Fruit fly (Drosophila melanogaster): Measurements from ENCODE around the gene Aduk.
A peak's percentile ranks its signal among the peaks of the same experiment; 100 is the strongest.

Gene Aduk

DNA sequence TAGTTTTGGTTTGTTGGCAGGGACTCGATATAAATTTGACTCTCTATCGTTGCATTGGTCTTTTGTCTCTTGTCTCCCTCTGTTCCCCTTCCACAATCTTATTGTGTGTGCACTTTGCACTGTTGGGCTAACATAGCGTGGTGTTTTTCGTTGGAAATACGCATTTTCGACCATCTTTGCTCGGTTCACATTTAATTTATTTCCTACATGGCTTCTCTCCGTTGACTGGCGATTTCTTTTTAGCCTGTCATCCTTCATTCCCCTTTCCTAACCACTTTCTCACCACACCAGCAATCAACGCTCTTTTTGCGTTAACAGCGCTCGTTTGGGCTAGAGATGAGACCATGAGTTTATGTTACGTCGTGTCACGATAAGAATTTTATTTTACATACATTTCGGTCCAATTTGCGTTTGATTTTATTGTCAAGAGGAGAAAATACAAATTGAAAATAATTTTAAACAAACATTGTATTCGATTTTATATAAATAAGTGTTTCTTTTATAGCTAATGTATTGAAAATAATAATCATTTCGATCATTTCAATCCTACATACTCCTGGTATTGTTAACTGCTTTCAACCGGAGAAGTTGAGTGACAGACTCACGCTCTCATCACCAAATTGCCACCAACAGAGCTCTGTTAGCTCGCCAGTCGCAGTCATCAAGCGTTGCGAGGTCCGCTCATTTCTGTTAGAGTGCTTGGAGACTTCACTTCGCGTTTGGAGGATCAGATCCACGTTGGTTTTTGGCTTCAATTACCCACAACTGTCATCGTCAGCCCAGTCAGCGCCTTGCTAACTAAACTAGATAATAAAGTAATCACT lies 6.9 kb upstream of the Aduk start (continued):
- TF ChIP-seq zen (tag; optimal IDR thresholded peaks at IDR 0.05), result peak; percentile 69
- peak; percentile 95 for TF ChIP-seq CG13287 (GFP tag; IDR thresholded peaks at IDR 0.05; ENCODE audit: partially characterized antibody)
- peak; percentile 49; the same call in 1 of the 2 replicates for TF ChIP-seq nerfin-2 (GFP tag; IDR thresholded peaks at IDR 0.05; ENCODE audit: partially characterized antibody)
- TF ChIP-seq CG3726 (GFP tag; IDR thresholded peaks at IDR 0.05), result no peak
- peak; percentile 76 for TF ChIP-seq nmo (GFP tag; optimal IDR thresholded peaks at IDR 0.05)
- peak; percentile 79 for TF ChIP-seq CG4424 (GFP tag; optimal IDR thresholded peaks at IDR 0.05)
- TF ChIP-seq corto (GFP tag; optimal IDR thresholded peaks at IDR 0.05), result peak; percentile 89
- 0 out of 2 replicates have a peak, but pooled peaks have one; percentile 23 for TF ChIP-seq aop (GFP tag; IDR thresholded peaks at IDR 0.05)
- peak; percentile 55 for TF ChIP-seq CG31224 (GFP tag; IDR thresholded peaks at IDR 0.05)
- peak; percentile 51 for TF ChIP-seq Dad (GFP tag; optimal IDR thresholded peaks at IDR 0.05)
- TF ChIP-seq CG12104 (GFP tag; optimal IDR thresholded peaks at IDR 0.05), result peak; percentile 75
- no peak for TF ChIP-seq CG10321 (GFP tag; IDR thresholded peaks at IDR 0.05)
- TF ChIP-seq CG14965 (GFP tag; optimal IDR thresholded peaks at IDR 0.05; ENCODE audit: borderline replicate concordance), result no peak
- peak; percentile 77 for TF ChIP-seq CG7987 (GFP tag; optimal IDR thresholded peaks at IDR 0.05)
- no peak for TF ChIP-seq CG4360 (GFP tag; IDR thresholded peaks at IDR 0.05)
- peak; percentile 80 for TF ChIP-seq caup (GFP tag; optimal IDR thresholded peaks at IDR 0.05; ENCODE audit: severe bottlenecking)
- peak; percentile 70 for TF ChIP-seq Hsf (GFP tag; optimal IDR thresholded peaks at IDR 0.05)
- TF ChIP-seq Doc3 (GFP tag; IDR thresholded peaks at IDR 0.05; ENCODE audit: partially characterized antibody), result peak; percentile 95
- TF ChIP-seq CoRest (tag; optimal IDR thresholded peaks at IDR 0.05), result peak; percentile 85
- no peak for TF ChIP-seq en (GFP tag; optimal IDR thresholded peaks at IDR 0.05)
- TF ChIP-seq CG30431 (GFP tag; optimal IDR thresholded peaks at IDR 0.05), result peak; percentile 38
- TF ChIP-seq hth (optimal IDR thresholded peaks at IDR 0.05), result no peak
- TF ChIP-seq CG2120 (GFP tag; optimal IDR thresholded peaks at IDR 0.05), result peak; percentile 88
- TF ChIP-seq CG14860 (GFP tag; IDR thresholded peaks at IDR 0.05; ENCODE audit: partially characterized antibody), result peak; percentile 90
- TF ChIP-seq CG4707 (GFP tag; optimal IDR thresholded peaks at IDR 0.05), result no peak
- TF ChIP-seq fru (optimal IDR thresholded peaks at IDR 0.05), result no peak
- TF ChIP-seq dmrt99B (tag; optimal IDR thresholded peaks at IDR 0.05), result peak; percentile 82
- peak; percentile 8 for TF ChIP-seq CG4820 (GFP tag; optimal IDR thresholded peaks at IDR 0.05)
- peak; percentile 73 for TF ChIP-seq Oli (tag; optimal IDR thresholded peaks at IDR 0.05)
- TF ChIP-seq GATAe (GFP tag; conservative IDR thresholded peaks at IDR 0.05), result no peak
- peak; percentile 84 for TF ChIP-seq CG12391 (tag; optimal IDR thresholded peaks at IDR 0.05)
- TF ChIP-seq prd (optimal IDR thresholded peaks at IDR 0.05), result no peak
- peak; percentile 75 for TF ChIP-seq prd (GFP tag; IDR thresholded peaks at IDR 0.05)
- peak; percentile 89 for TF ChIP-seq chm (GFP tag; IDR thresholded peaks at IDR 0.05)
- TF ChIP-seq CG3163 (GFP tag; optimal IDR thresholded peaks at IDR 0.05), result no peak
- peak; percentile 1 for TF ChIP-seq da (GFP tag; optimal IDR thresholded peaks at IDR 0.05)
- TF ChIP-seq CG12299 (tag; optimal IDR thresholded peaks at IDR 0.05), result peak; percentile 84
- TF ChIP-seq Sry-δ (GFP tag; optimal IDR thresholded peaks at IDR 0.05), result peak; percentile 78
- TF ChIP-seq NFAT (GFP tag; IDR thresholded peaks at IDR 0.05), result peak; percentile 80
- TF ChIP-seq CG6683 (GFP tag; optimal IDR thresholded peaks at IDR 0.05), result peak; percentile 65
- TF ChIP-seq vnd (GFP tag; IDR thresholded peaks at IDR 0.05; ENCODE audit: partially characterized antibody), result peak; percentile 92
- peak; percentile 33 for TF ChIP-seq Mes4 (GFP tag; optimal IDR thresholded peaks at IDR 0.05)
- TF ChIP-seq gce (GFP tag; IDR thresholded peaks at IDR 0.05), result no peak; the same call in 2 of the 3 replicates
- peak; percentile 79; the same call in 1 of the 2 replicates for TF ChIP-seq Drgx (GFP tag; IDR thresholded peaks at IDR 0.05)
- peak; percentile 89 for TF ChIP-seq CG8924 (tag; optimal IDR thresholded peaks at IDR 0.05)
- TF ChIP-seq Chrac-16 (GFP tag; optimal IDR thresholded peaks at IDR 0.05), result peak; percentile 73
- peak; percentile 25 for TF ChIP-seq CG2875 (GFP tag; optimal IDR thresholded peaks at IDR 0.05)
- TF ChIP-seq Nf-YC (tag; optimal IDR thresholded peaks at IDR 0.05), result peak; percentile 85
- TF ChIP-seq unpg (GFP tag; optimal IDR thresholded peaks at IDR 0.05), result peak; percentile 71

Measured in whole organism, embryonic.